Worm (Caenorhabditis elegans) whole organism, L4 larva: ENCODE results near the gene srbc-19.

ENCODE experiments used
- hlh-30 ChIP-seq: sonication (generic microtip); optimal IDR thresholded peaks from 2 replicates; lab custom pipeline; 2017; ENCODE audit warnings: antibody characterized with exemption, mild to moderate bottlenecking, missing genetic modification characterization, missing compliant biosample characterization; ENCODE audit not compliant: insufficient read depth
- nhr-10 ChIP-seq: fragments of 150-350 bp; optimal IDR thresholded peaks from 2 replicates; lab custom pipeline; 2014; ENCODE audit warnings: missing biosample characterization, missing genetic modification characterization
- snpc-4 ChIP-seq: fragments of 150-350 bp; optimal IDR thresholded peaks from 2 replicates; lab custom pipeline; 2014; ENCODE audit warnings: missing biosample characterization, missing genetic modification characterization

ce11 chrV:2183162-2183561, 16.6 kb upstream of the srbc-19 start, which contains the start of gene cyp-33C2:
- TF ChIP-seq nhr-10 = no peak
- no peak for TF ChIP-seq snpc-4 (tag; lab: Kevin White, UChicago)
- no peak for TF ChIP-seq hlh-30 (tag; lab: Kevin White, UChicago)
